Fruit fly (Drosophila melanogaster) whole organism, embryonic: ENCODE measurements around the gene CG34298.

Experiments
- CG10321 ChIP-seq: fragments of 200-800 bp; sonication (Bioruptor generic); IDR thresholded peaks from 2 replicates; pipeline ENCODE4 v1.3.6; 2022; ENCODE audit warnings: missing biosample characterization, missing genetic modification characterization
- CG10543 ChIP-seq: fragments of 200-800 bp; sonication (Bioruptor generic); optimal IDR thresholded peaks from 3 replicates; lab custom pipeline; 2017; ENCODE audit warnings: missing biosample characterization, mild to moderate bottlenecking, missing genetic modification characterization, moderate library complexity
- CG10565 ChIP-seq: fragments of 200-800 bp; sonication (Bioruptor generic); optimal IDR thresholded peaks from 3 replicates; lab custom pipeline; 2016; ENCODE audit warnings: missing biosample characterization, mild to moderate bottlenecking, missing genetic modification characterization
- CG11085 ChIP-seq: fragments of 200-800 bp; sonication (Bioruptor generic); IDR thresholded peaks from 2 replicates; pipeline ENCODE4 v1.3.6; 2022; ENCODE audit warnings: missing biosample characterization, missing genetic modification characterization
- CG11456 ChIP-seq: fragments of 200-800 bp; sonication (Bioruptor generic); IDR thresholded peaks from 3 replicates; pipeline ENCODE4 v1.3.6; 2022; ENCODE audit warnings: missing biosample characterization, missing genetic modification characterization
- CG11695 ChIP-seq: fragments of 200-800 bp; sonication (Bioruptor generic); IDR thresholded peaks from 3 replicates; pipeline ENCODE4 v1.3.6; 2022; ENCODE audit warnings: missing biosample characterization, missing genetic modification characterization
- CG12391 ChIP-seq: fragments of 200-800 bp; sonication (Bioruptor generic); optimal IDR thresholded peaks from 3 replicates; lab custom pipeline; 2018; ENCODE audit warnings: missing biosample characterization, mild to moderate bottlenecking, missing genetic modification characterization, moderate library complexity
- CG12744 ChIP-seq: fragments of 200-800 bp; sonication (Bioruptor generic); optimal IDR thresholded peaks from 2 replicates; lab custom pipeline; 2016; ENCODE audit warnings: missing biosample characterization, missing genetic modification characterization
- CG12942 ChIP-seq: fragments of 200-800 bp; sonication (Bioruptor generic); optimal IDR thresholded peaks from 3 replicates; lab custom pipeline; 2016; ENCODE audit warnings: missing biosample characterization, missing genetic modification characterization
- CG13123 ChIP-seq: fragments of 200-800 bp; sonication (Bioruptor generic); optimal IDR thresholded peaks from 2 replicates; lab custom pipeline; 2016; ENCODE audit warnings: missing biosample characterization, missing genetic modification characterization
- CG13296 ChIP-seq: fragments of 200-800 bp; sonication (Bioruptor generic); optimal IDR thresholded peaks from 3 replicates; lab custom pipeline; 2018; ENCODE audit warnings: missing biosample characterization, mild to moderate bottlenecking, missing genetic modification characterization
- CG1529 ChIP-seq: fragments of 200-800 bp; sonication (Bioruptor generic); optimal IDR thresholded peaks from 3 replicates; lab custom pipeline; 2018; ENCODE audit warnings: missing biosample characterization, missing genetic modification characterization
- CG1603 ChIP-seq: fragments of 200-800 bp; sonication (Bioruptor generic); optimal IDR thresholded peaks from 2 replicates; lab custom pipeline; 2019; ENCODE audit warnings: missing biosample characterization, mild to moderate bottlenecking, missing genetic modification characterization, moderate library complexity
- CG17912 ChIP-seq: fragments of 200-800 bp; sonication (Bioruptor generic); optimal IDR thresholded peaks from 2 replicates; lab custom pipeline; 2018; ENCODE audit warnings: missing biosample characterization, mild to moderate bottlenecking, missing genetic modification characterization
- CG18262 ChIP-seq: fragments of 200-800 bp; optimal IDR thresholded peaks from 3 replicates; lab custom pipeline; 2019; ENCODE audit warnings: missing biosample characterization, mild to moderate bottlenecking, missing genetic modification characterization, moderate library complexity
- CG2678 ChIP-seq: fragments of 200-800 bp; sonication (Bioruptor generic); optimal IDR thresholded peaks from 3 replicates; lab custom pipeline; 2019; ENCODE audit warnings: missing biosample characterization, mild to moderate bottlenecking, missing genetic modification characterization, moderate library complexity
- CG2875 ChIP-seq: fragments of 200-800 bp; sonication (Bioruptor generic); optimal IDR thresholded peaks from 2 replicates; lab custom pipeline; 2017; ENCODE audit warnings: missing biosample characterization, mild to moderate bottlenecking, missing genetic modification characterization, missing genetic modification reagents
- CG31365 ChIP-seq: fragments of 200-800 bp; sonication (Bioruptor generic); optimal IDR thresholded peaks from 2 replicates; lab custom pipeline; 2018; ENCODE audit warnings: missing biosample characterization, mild to moderate bottlenecking, missing genetic modification characterization
- CG3163 ChIP-seq: fragments of 200-800 bp; sonication (Bioruptor generic); optimal IDR thresholded peaks from 3 replicates; lab custom pipeline; 2016; ENCODE audit warnings: missing biosample characterization, missing genetic modification characterization
- CG32772 ChIP-seq: fragments of 200-800 bp; sonication (Bioruptor generic); IDR thresholded peaks from 2 replicates; pipeline ENCODE4 v1.3.6; 2022; ENCODE audit warnings: missing biosample characterization, missing genetic modification characterization
- CkIIα-i1 ChIP-seq: fragments of 200-800 bp; sonication (Bioruptor generic); IDR thresholded peaks from 2 replicates; pipeline ENCODE4 v1.3.6; 2022; ENCODE audit warnings: missing biosample characterization, missing genetic modification characterization
- Drgx ChIP-seq: fragments of 200-800 bp; sonication (Bioruptor generic); IDR thresholded peaks from 2 replicates; pipeline ENCODE4 v1.3.6; 2022; ENCODE audit warnings: missing biosample characterization, missing genetic modification characterization
- Eip74EF ChIP-seq, 2 experiments: fragments of 200-800 bp in 1 of 2; fragments of >200 bp in 1 of 2; sonication (Bioruptor generic) in 1 of 2; optimal IDR thresholded peaks; 2 replicates each; lab custom pipeline; 2017 to 2019; ENCODE audit warnings: missing biosample characterization in 2 of 2, missing genetic modification characterization in 2 of 2, mild to moderate bottlenecking in 1 of 2, moderate library complexity in 1 of 2
- Elba2 ChIP-seq: fragments of 200-800 bp; sonication (Bioruptor generic); optimal IDR thresholded peaks from 3 replicates; lab custom pipeline; 2016; ENCODE audit warnings: missing biosample characterization, missing genetic modification characterization
- Ets65A ChIP-seq: fragments of 200-800 bp; sonication (Bioruptor generic); peaks from one replicate; lab custom pipeline; 2016; ENCODE audit warnings: missing biosample characterization, missing genetic modification characterization
- Fer1 ChIP-seq: fragments of 200-800 bp; sonication (Bioruptor generic); optimal IDR thresholded peaks from 2 replicates; lab custom pipeline; 2017; ENCODE audit warnings: missing biosample characterization, mild to moderate bottlenecking, missing genetic modification characterization
- HLH3B ChIP-seq: fragments of 200-800 bp; sonication (Bioruptor generic); IDR thresholded peaks from 2 replicates; pipeline ENCODE4 v1.3.6; 2022; ENCODE audit warnings: missing biosample characterization, missing genetic modification characterization
- Lhr ChIP-seq: fragments of 200-800 bp; sonication (Bioruptor generic); optimal IDR thresholded peaks from 3 replicates; lab custom pipeline; 2017; ENCODE audit warnings: mild to moderate bottlenecking, missing biosample characterization, missing genetic modification reagents, missing genetic modification characterization
- MBD-R2 ChIP-seq: fragments of 200-800 bp; sonication (Bioruptor generic); IDR thresholded peaks from 2 replicates; pipeline ENCODE4 v1.3.6; 2022; ENCODE audit warnings: missing biosample characterization, missing genetic modification characterization
- Med ChIP-seq: fragments of 200-800 bp; sonication (Bioruptor generic); peaks from one replicate; lab custom pipeline; 2016; ENCODE audit warnings: missing biosample characterization, missing genetic modification characterization, mild to moderate bottlenecking, inconsistent platforms, moderate library complexity
- Optix ChIP-seq: fragments of 200-800 bp; sonication (Bioruptor generic); IDR thresholded peaks from 3 replicates; pipeline ENCODE4 v1.3.6; 2022; ENCODE audit warnings: missing biosample characterization, missing genetic modification characterization
- Ptx1 ChIP-seq: fragments of 200-800 bp; sonication (Bioruptor generic); IDR thresholded peaks from 2 replicates; pipeline ENCODE4 v1.3.6; 2022; ENCODE audit warnings: missing biosample characterization, missing genetic modification characterization
- Sin3A ChIP-seq: fragments of >200 bp; optimal IDR thresholded peaks from 2 replicates; lab custom pipeline; 2018
- Six4 ChIP-seq: fragments of 200-800 bp; sonication (Bioruptor generic); optimal IDR thresholded peaks from 2 replicates; lab custom pipeline; 2016; ENCODE audit warnings: missing biosample characterization, missing genetic modification characterization
- Spps ChIP-seq: fragments of 200-800 bp; sonication (Bioruptor generic); optimal IDR thresholded peaks from 2 replicates; lab custom pipeline; 2018; ENCODE audit warnings: missing biosample characterization, mild to moderate bottlenecking, missing genetic modification characterization
- Sry-β ChIP-seq: fragments of 200-800 bp; sonication (Bioruptor generic); optimal IDR thresholded peaks from 2 replicates; lab custom pipeline; 2018; ENCODE audit warnings: missing biosample characterization, mild to moderate bottlenecking, missing genetic modification characterization, moderate library complexity
- Tbp ChIP-seq: fragments of >200 bp; optimal IDR thresholded peaks from 2 replicates; lab custom pipeline; 2018; ENCODE audit warnings: missing biosample characterization, missing genetic modification characterization
- br ChIP-seq: fragments of >200 bp; optimal IDR thresholded peaks from 2 replicates; lab custom pipeline; 2017
- cas ChIP-seq: fragments of 200-800 bp; sonication (Bioruptor generic); IDR thresholded peaks from 2 replicates; pipeline ENCODE4 v1.3.6; 2022; ENCODE audit warnings: missing biosample characterization, missing genetic modification characterization
- ci ChIP-seq: fragments of 200-800 bp; sonication (Bioruptor generic); IDR thresholded peaks from 3 replicates; pipeline ENCODE4 v1.3.6; 2022; ENCODE audit warnings: missing biosample characterization, missing genetic modification characterization
- croc ChIP-seq: fragments of 200-800 bp; sonication (Bioruptor generic); conservative IDR thresholded peaks from 3 replicates; pipeline ENCODE4 v1.3.6; 2022; ENCODE audit warnings: missing biosample characterization, missing genetic modification characterization
- da ChIP-seq: fragments of 200-800 bp; sonication (Bioruptor generic); optimal IDR thresholded peaks from 2 replicates; lab custom pipeline; 2016; ENCODE audit warnings: missing biosample characterization, missing genetic modification characterization
- ewg ChIP-seq: fragments of 200-800 bp; sonication (Bioruptor generic); optimal IDR thresholded peaks from 3 replicates; lab custom pipeline; 2017; ENCODE audit warnings: mild to moderate bottlenecking, missing biosample characterization, missing genetic modification reagents, missing genetic modification characterization
- gcm ChIP-seq: fragments of 200-800 bp; sonication (Bioruptor generic); optimal IDR thresholded peaks from 2 replicates; lab custom pipeline; 2019; ENCODE audit warnings: missing biosample characterization, mild to moderate bottlenecking, missing genetic modification characterization, moderate library complexity
- her ChIP-seq: fragments of 200-800 bp; sonication (Bioruptor generic); optimal IDR thresholded peaks from 2 replicates; lab custom pipeline; 2016; ENCODE audit warnings: missing biosample characterization, missing genetic modification characterization
- insv ChIP-seq, 2 experiments: fragments of 200-800 bp; sonication (Bioruptor generic); optimal IDR thresholded peaks; 3 replicates each; lab custom pipeline; 2016 to 2018; ENCODE audit warnings: missing biosample characterization in 2 of 2, missing genetic modification characterization in 2 of 2
- prd ChIP-seq, 3 experiments: fragments of >200 bp in 2 of 3; fragments of 200-800 bp in 1 of 3; sonication (Bioruptor generic) in 1 of 3; optimal IDR thresholded peaks in 2 of 3; IDR thresholded peaks in 1 of 3; 2 replicates in 2 of 3; 3 replicates in 1 of 3; pipeline versions ENCODE4 v1.3.6 to Lab custom; 2017 to 2022; ENCODE audit warnings: missing biosample characterization in 1 of 3, missing genetic modification characterization in 1 of 3
- row ChIP-seq: fragments of 200-800 bp; sonication (Bioruptor generic); IDR thresholded peaks from 3 replicates; pipeline ENCODE4 v1.3.6; 2022; ENCODE audit warnings: missing biosample characterization, missing genetic modification characterization
- shn ChIP-seq: fragments of 200-800 bp; sonication (Bioruptor generic); optimal IDR thresholded peaks from 3 replicates; lab custom pipeline; 2016; ENCODE audit warnings: missing biosample characterization, missing genetic modification characterization
- slbo ChIP-seq: fragments of 200-800 bp; sonication (Bioruptor generic); IDR thresholded peaks from 2 replicates; pipeline ENCODE4 v1.3.6; 2022; ENCODE audit warnings: missing biosample characterization, missing genetic modification characterization
- sna ChIP-seq: fragments of 200-800 bp; sonication (Bioruptor generic); IDR thresholded peaks from 2 replicates; pipeline ENCODE4 v1.3.6; 2022; ENCODE audit warnings: missing biosample characterization, missing genetic modification characterization; ENCODE audit not compliant: partially characterized antibody
- zen ChIP-seq: fragments of 200-800 bp; sonication (Bioruptor generic); optimal IDR thresholded peaks from 3 replicates; lab custom pipeline; 2018; ENCODE audit warnings: missing biosample characterization, mild to moderate bottlenecking, missing genetic modification characterization, moderate library complexity

CG34298 gene

DNA sequence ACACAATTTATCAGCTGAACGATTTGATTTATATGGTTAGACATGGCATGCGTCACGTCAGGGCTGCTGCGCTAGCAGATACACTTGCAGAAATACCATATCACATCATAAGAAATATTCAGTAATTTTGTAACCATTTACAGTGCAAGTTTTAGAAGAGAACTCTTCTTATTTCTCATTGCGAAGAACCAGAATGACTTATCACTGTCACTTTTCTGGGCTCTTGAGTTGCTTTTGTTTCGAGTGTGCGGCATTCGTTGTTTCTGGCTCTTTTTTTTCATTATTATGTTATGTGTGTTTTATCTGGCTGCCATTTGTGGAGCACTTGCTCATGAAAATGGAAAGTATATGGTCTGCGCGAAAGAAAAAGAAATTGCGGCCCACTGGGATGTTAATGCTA lies 17.6 kb upstream of the CG34298 start (continued):
- TF ChIP-seq Lhr (GFP tag; lab: Kevin White, UChicago), result no peak
- TF ChIP-seq CG13123, result no peak
- no peak for TF ChIP-seq CG11085 (GFP tag; lab: Robert Waterston, UW)
- no peak for TF ChIP-seq gcm (GFP tag; lab: Kevin White, UChicago)
- TF ChIP-seq CG12942 (GFP tag; lab: Kevin White, UChicago), result no peak
- no peak for TF ChIP-seq zen (tag; lab: Kevin White, UChicago)
- peak; percentile 48 for TF ChIP-seq row (GFP tag; lab: Robert Waterston, UW)
- TF ChIP-seq ewg (GFP tag; lab: Kevin White, UChicago), result no peak
- peak; percentile 22; the same call in 1 of the 2 replicates for TF ChIP-seq Ptx1 (GFP tag; lab: Robert Waterston, UW)
- no peak for TF ChIP-seq Eip74EF (GFP tag; optimal IDR thresholded peaks at IDR 0.05; lab: Kevin White, UChicago)
- TF ChIP-seq shn (GFP tag; lab: Kevin White, UChicago), result no peak
- no peak for TF ChIP-seq Fer1 (GFP tag; lab: Kevin White, UChicago)
- TF ChIP-seq CG11695 (GFP tag; lab: Robert Waterston, UW), result 0 out of 3 replicates have a peak, but pooled peaks have one; percentile 13
- no peak for TF ChIP-seq insv (GFP tag; optimal IDR thresholded peaks at IDR 0.05; lab: Kevin White, UChicago)
- 0 out of 2 replicates have a peak, but pooled peaks have one; percentile 8 for TF ChIP-seq slbo (GFP tag; lab: Robert Waterston, UW)
- TF ChIP-seq Sin3A (lab: Kevin White, UChicago), result no peak
- peak; percentile 77 for TF ChIP-seq Drgx
- TF ChIP-seq CG10565 (GFP tag; lab: Kevin White, UChicago), result no peak
- TF ChIP-seq CG17912, result no peak
- no peak for TF ChIP-seq Sry-β (GFP tag; lab: Kevin White, UChicago)
- TF ChIP-seq da (GFP tag; lab: Kevin White, UChicago), result no peak
- TF ChIP-seq CG10543 (GFP tag; lab: Kevin White, UChicago), result no peak
- TF ChIP-seq CG3163, result no peak
- TF ChIP-seq MBD-R2 (GFP tag; lab: Robert Waterston, UW), result no peak
- TF ChIP-seq cas (GFP tag; lab: Robert Waterston, UW), result no peak
- TF ChIP-seq CG2875 (GFP tag; lab: Kevin White, UChicago), result no peak
- no peak for TF ChIP-seq CG12744 (GFP tag; lab: Kevin White, UChicago)
- no peak for TF ChIP-seq CG12391 (tag; lab: Kevin White, UChicago)
- TF ChIP-seq sna (GFP tag; lab: Robert Waterston, UW), result no peak
- TF ChIP-seq prd (optimal IDR thresholded peaks at IDR 0.05; lab: Kevin White, UChicago), result no peak
- peak; percentile 25; the same call in 1 of the 3 replicates for TF ChIP-seq prd (GFP tag; IDR thresholded peaks at IDR 0.05; lab: Robert Waterston, UW)
- TF ChIP-seq croc, result no peak
- TF ChIP-seq Optix (GFP tag; lab: Robert Waterston, UW), result no peak
- no peak for TF ChIP-seq CkIIα-i1 (GFP tag; lab: Robert Waterston, UW)
- peak; percentile 64 for TF ChIP-seq Med (GFP tag; lab: Kevin White, UChicago)
- TF ChIP-seq CG1603, result peak; percentile 0
- TF ChIP-seq Spps (tag; lab: Kevin White, UChicago), result no peak
- peak; percentile 7 for TF ChIP-seq Ets65A
- TF ChIP-seq CG1529 (GFP tag; lab: Kevin White, UChicago), result no peak
- no peak for TF ChIP-seq CG31365 (tag; lab: Kevin White, UChicago)
- no peak for TF ChIP-seq Tbp
- TF ChIP-seq her (GFP tag; lab: Kevin White, UChicago), result no peak
- 0 out of 3 replicates have a peak, but pooled peaks have one; percentile 30 for TF ChIP-seq CG11456
- TF ChIP-seq Six4, result no peak
- no peak for TF ChIP-seq CG18262 (tag; lab: Kevin White, UChicago)
- no peak for TF ChIP-seq CG2678 (tag; lab: Kevin White, UChicago)
- TF ChIP-seq br (lab: Kevin White, UChicago), result no peak
- TF ChIP-seq CG13296, result no peak
- TF ChIP-seq HLH3B, result peak; percentile 32; the same call in 1 of the 2 replicates
- no peak for TF ChIP-seq Elba2
- TF ChIP-seq ci (GFP tag; lab: Robert Waterston, UW), result peak; percentile 51; the same call in 1 of the 3 replicates
- no peak for TF ChIP-seq CG32772 (GFP tag; lab: Robert Waterston, UW)
- no peak for TF ChIP-seq CG10321 (GFP tag; lab: Robert Waterston, UW)
